Worm (Caenorhabditis elegans) whole organism, L1 larva: ENCODE results near the gene Y17G7B.23.
A peak's percentile ranks its signal among the peaks of the same experiment; 100 is the strongest.

ENCODE experiments used
- C04F5.9 ChIP-seq: sonication (generic microtip); optimal IDR thresholded peaks from 2 replicates; lab custom pipeline; 2016; ENCODE audit warnings: missing genetic modification characterization, missing compliant biosample characterization
- C16A3.4 ChIP-seq: fragments of 150-350 bp; optimal IDR thresholded peaks from 2 replicates; lab custom pipeline; 2014; ENCODE audit warnings: missing biosample characterization, missing genetic modification characterization
- aly-2 ChIP-seq: fragments of 150-350 bp; optimal IDR thresholded peaks from 2 replicates; lab custom pipeline; 2014; ENCODE audit warnings: missing biosample characterization, missing genetic modification characterization
- blmp-1 ChIP-seq: fragments of 150-350 bp; optimal IDR thresholded peaks from 2 replicates; lab custom pipeline; 2014; ENCODE audit warnings: missing biosample characterization, missing genetic modification characterization
- ceh-8 ChIP-seq: fragments of 200-800 bp; sonication (Bioruptor generic); optimal IDR thresholded peaks from 2 replicates; lab custom pipeline; 2018; ENCODE audit warnings: mild to moderate bottlenecking, missing genetic modification characterization, moderate library complexity, missing compliant biosample characterization
- ceh-82 ChIP-seq, 3 experiments: fragments of 150-350 bp in 1 of 3; sonication (generic microtip) in 2 of 3; optimal IDR thresholded peaks; 2 replicates each; lab custom pipeline; 2014 to 2017; ENCODE audit warnings: missing biosample characterization in 3 of 3, missing genetic modification characterization in 3 of 3
- ceh-90 ChIP-seq: sonication (generic microtip); optimal IDR thresholded peaks from 2 replicates; lab custom pipeline; 2016; ENCODE audit warnings: missing genetic modification characterization, missing compliant biosample characterization
- dpl-1 ChIP-seq, 3 experiments: fragments of 150-350 bp in 2 of 3; sonication (generic microtip) in 1 of 3; optimal IDR thresholded peaks; 2 replicates each; lab custom pipeline; 2014 to 2017; ENCODE audit warnings: missing biosample characterization in 3 of 3, missing genetic modification characterization in 3 of 3, missing genetic modification reagents in 3 of 3
- dsc-1 ChIP-seq: sonication (generic microtip); optimal IDR thresholded peaks from 2 replicates; lab custom pipeline; 2016; ENCODE audit warnings: mild to moderate bottlenecking, missing genetic modification characterization, missing compliant biosample characterization
- efl-1 ChIP-seq, 4 experiments: fragments of 150-350 bp; optimal IDR thresholded peaks in 3 of 4; peaks in 1 of 4; 1 replicate in 1 of 4; 2 replicates in 3 of 4; lab custom pipeline; 2014; ENCODE audit warnings: missing biosample characterization in 2 of 4, missing genetic modification characterization in 2 of 4, missing genetic modification reagents in 2 of 4
- efl-3 ChIP-seq: fragments of 200-800 bp; sonication (Bioruptor generic); optimal IDR thresholded peaks from 2 replicates; lab custom pipeline; 2018; ENCODE audit warnings: mild to moderate bottlenecking, missing genetic modification characterization, missing compliant biosample characterization
- egl-13 ChIP-seq: sonication (generic microtip); optimal IDR thresholded peaks from 2 replicates; lab custom pipeline; 2016; ENCODE audit warnings: missing genotype, missing genetic modification reagents, missing genetic modification characterization, missing compliant biosample characterization
- egl-27 ChIP-seq, 2 experiments: fragments of 150-350 bp in 1 of 2; sonication (generic microtip); optimal IDR thresholded peaks; 3 replicates each; lab custom pipeline; 2017 to 2018; ENCODE audit warnings: missing biosample characterization in 2 of 2, missing genetic modification characterization in 2 of 2, missing genetic modification reagents in 2 of 2
- elt-2 ChIP-seq: sonication (generic microtip); optimal IDR thresholded peaks from 2 replicates; lab custom pipeline; 2016; ENCODE audit warnings: missing genetic modification characterization, mild to moderate bottlenecking, inconsistent platforms, missing compliant biosample characterization, missing genetic modification reagents
- fkh-10 ChIP-seq: sonication (generic microtip); optimal IDR thresholded peaks from 2 replicates; lab custom pipeline; 2017; ENCODE audit warnings: missing biosample characterization, missing genetic modification reagents, missing genetic modification characterization
- fkh-8 ChIP-seq: sonication (generic microtip); optimal IDR thresholded peaks from 2 replicates; lab custom pipeline; 2016; ENCODE audit warnings: mild to moderate bottlenecking, missing genetic modification characterization, missing compliant biosample characterization
- irx-1 ChIP-seq: sonication (generic microtip); optimal IDR thresholded peaks from 2 replicates; lab custom pipeline; 2016; ENCODE audit warnings: missing genetic modification characterization, missing compliant biosample characterization
- isw-1 ChIP-seq: fragments of 200-800 bp; sonication (Bioruptor generic); IDR thresholded peaks from 2 replicates; pipeline ENCODE4 v1.3.6; 2022; ENCODE audit warnings: missing genetic modification characterization, missing compliant biosample characterization
- lin-13 ChIP-seq: fragments of 150-350 bp; optimal IDR thresholded peaks from 2 replicates; lab custom pipeline; 2014; ENCODE audit warnings: missing biosample characterization, missing genetic modification reagents, missing genetic modification characterization
- lin-15B ChIP-seq: fragments of 150-350 bp; sonication (generic microtip); optimal IDR thresholded peaks from 3 replicates; lab custom pipeline; 2014; ENCODE audit warnings: missing biosample characterization, missing genetic modification characterization
- lin-35 ChIP-seq, 2 experiments: fragments of 150-350 bp; optimal IDR thresholded peaks; 2 replicates each; lab custom pipeline; 2014; ENCODE audit warnings: missing biosample characterization in 2 of 2, missing genetic modification characterization in 2 of 2, missing genetic modification reagents in 2 of 2
- lin-39 ChIP-seq: fragments of 150-350 bp; optimal IDR thresholded peaks from 2 replicates; lab custom pipeline; 2014; ENCODE audit warnings: missing biosample characterization, missing genetic modification reagents, missing genetic modification characterization
- lir-3 ChIP-seq: sonication (generic microtip); optimal IDR thresholded peaks from 2 replicates; lab custom pipeline; 2016; ENCODE audit warnings: mild to moderate bottlenecking, missing genetic modification characterization, moderate library complexity, missing compliant biosample characterization; ENCODE audit not compliant: poor library complexity
- mef-2 ChIP-seq: fragments of 150-350 bp; optimal IDR thresholded peaks from 2 replicates; lab custom pipeline; 2014; ENCODE audit warnings: missing biosample characterization, missing genetic modification characterization
- nhr-11 ChIP-seq: fragments of 150-350 bp; optimal IDR thresholded peaks from 2 replicates; lab custom pipeline; 2014; ENCODE audit warnings: missing biosample characterization, missing genetic modification characterization
- nhr-19 ChIP-seq: fragments of 200-800 bp; sonication (Bioruptor generic); conservative IDR thresholded peaks from 2 replicates; pipeline ENCODE4 v1.3.6; 2022; ENCODE audit warnings: missing genetic modification characterization, missing compliant biosample characterization
- nhr-20 ChIP-seq: sonication (generic microtip); optimal IDR thresholded peaks from 2 replicates; lab custom pipeline; 2016; ENCODE audit warnings: mild to moderate bottlenecking, missing genetic modification characterization, missing compliant biosample characterization
- nhr-28 ChIP-seq: fragments of 150-350 bp; optimal IDR thresholded peaks from 2 replicates; lab custom pipeline; 2014; ENCODE audit warnings: missing biosample characterization, missing genetic modification characterization
- nhr-71 ChIP-seq: sonication (generic microtip); optimal IDR thresholded peaks from 2 replicates; lab custom pipeline; 2016; ENCODE audit warnings: mild to moderate bottlenecking, missing genetic modification characterization, moderate library complexity, missing compliant biosample characterization
- nhr-76 ChIP-seq: sonication (generic microtip); optimal IDR thresholded peaks from 2 replicates; lab custom pipeline; 2017; ENCODE audit warnings: missing biosample characterization, missing genetic modification characterization
- nhr-77 ChIP-seq: fragments of 150-350 bp; optimal IDR thresholded peaks from 2 replicates; lab custom pipeline; 2014; ENCODE audit warnings: missing biosample characterization, missing genetic modification characterization
- nhr-84 ChIP-seq: sonication (generic microtip); optimal IDR thresholded peaks from 2 replicates; lab custom pipeline; 2017; ENCODE audit warnings: missing biosample characterization, missing genetic modification characterization
- nhr-90 ChIP-seq: sonication (generic microtip); optimal IDR thresholded peaks from 2 replicates; lab custom pipeline; 2016; ENCODE audit warnings: mild to moderate bottlenecking, missing genetic modification characterization, missing compliant biosample characterization; ENCODE audit not compliant: poor library complexity
- pax-3 ChIP-seq: fragments of 200-800 bp; sonication (Bioruptor generic); optimal IDR thresholded peaks from 2 replicates; lab custom pipeline; 2018; ENCODE audit warnings: mild to moderate bottlenecking, missing genetic modification characterization, moderate library complexity, missing compliant biosample characterization
- rnt-1 ChIP-seq: sonication (generic microtip); optimal IDR thresholded peaks from 2 replicates; lab custom pipeline; 2016; ENCODE audit warnings: mild to moderate bottlenecking, missing genetic modification characterization, moderate library complexity, missing compliant biosample characterization
- skn-1 ChIP-seq: fragments of 150-350 bp; optimal IDR thresholded peaks from 2 replicates; lab custom pipeline; 2014; ENCODE audit warnings: missing biosample characterization, missing genetic modification characterization
- swsn-7 ChIP-seq: sonication (generic microtip); optimal IDR thresholded peaks from 2 replicates; lab custom pipeline; 2016; ENCODE audit warnings: missing genetic modification characterization, missing compliant biosample characterization
- tbx-2 ChIP-seq: sonication (generic microtip); optimal IDR thresholded peaks from 2 replicates; lab custom pipeline; 2016; ENCODE audit warnings: missing genetic modification characterization, missing compliant biosample characterization
- unc-30 ChIP-seq: sonication (generic microtip); optimal IDR thresholded peaks from 2 replicates; lab custom pipeline; 2017; ENCODE audit warnings: missing biosample characterization, missing genetic modification characterization
- unc-62 ChIP-seq: fragments of 150-350 bp; optimal IDR thresholded peaks from 2 replicates; lab custom pipeline; 2014; ENCODE audit warnings: missing biosample characterization, missing genetic modification reagents, missing genetic modification characterization
- unc-86 ChIP-seq: sonication (generic microtip); optimal IDR thresholded peaks from 2 replicates; lab custom pipeline; 2016; ENCODE audit warnings: missing genetic modification characterization, missing compliant biosample characterization
- unc-98 ChIP-seq: fragments of 200-800 bp; sonication (Bioruptor generic); IDR thresholded peaks from 2 replicates; pipeline ENCODE4 v1.3.6; 2022; ENCODE audit warnings: missing genetic modification characterization, missing compliant biosample characterization
- zag-1 ChIP-seq: fragments of 150-350 bp; optimal IDR thresholded peaks from 2 replicates; lab custom pipeline; 2014; ENCODE audit warnings: missing biosample characterization, missing genetic modification characterization
- ztf-11 ChIP-seq, 2 experiments: sonication (generic microtip); optimal IDR thresholded peaks; 2 replicates each; lab custom pipeline; 2016 to 2017; ENCODE audit warnings: missing genetic modification characterization in 2 of 2, missing biosample characterization in 1 of 2, missing compliant biosample characterization in 1 of 2

Y17G7B.23 gene

DNA sequence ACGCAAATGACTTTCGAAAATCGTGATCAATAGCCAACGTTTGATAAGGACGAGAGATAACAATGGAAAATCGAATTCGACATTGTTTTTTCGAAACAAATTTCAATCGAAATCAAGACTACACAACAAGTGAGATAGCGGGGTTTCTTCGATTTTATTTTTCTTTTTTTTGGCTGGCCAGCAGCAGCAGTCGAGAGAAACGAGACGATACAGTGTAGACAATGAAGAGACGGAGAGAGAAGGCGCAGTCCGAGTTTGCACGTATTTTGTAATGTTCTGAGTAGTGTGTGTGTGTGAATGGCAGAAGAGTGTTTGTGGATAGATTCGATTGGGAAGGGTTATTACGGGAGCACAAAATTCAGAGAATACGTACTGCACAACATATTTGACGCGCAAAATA lies 41.2 kb downstream of the Y17G7B.23 start (continued):
- TF ChIP-seq nhr-28 (tag; lab: Kevin White, UChicago) (no peak), ceh-8 (GFP tag; lab: Kevin White, UChicago) (no peak), efl-3 (no peak), nhr-76 (tag; lab: Kevin White, UChicago) (no peak)

DNA sequence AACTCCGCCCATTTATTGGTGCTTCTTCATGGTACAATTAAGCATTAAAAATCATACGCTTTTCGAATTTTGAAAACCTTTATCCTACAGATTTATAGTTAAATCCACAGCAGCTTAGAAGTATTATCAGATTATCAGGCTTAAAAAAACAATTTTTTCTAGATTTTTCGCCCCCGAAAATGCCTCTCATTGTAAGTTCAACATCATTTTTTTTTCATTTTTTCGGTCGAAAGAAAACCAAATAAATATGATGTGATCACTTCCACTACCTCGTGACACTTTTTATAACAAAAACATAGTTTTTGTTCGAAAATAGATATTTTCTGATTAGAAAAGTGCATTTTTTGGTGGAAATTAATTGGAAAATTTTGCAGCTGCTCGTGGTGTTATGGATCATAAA lies 42.1 kb downstream of the Y17G7B.23 start:
- peak; percentile 33 for TF ChIP-seq dsc-1 (tag; lab: Kevin White, UChicago)
- TF ChIP-seq lin-15B: no peak
- TF ChIP-seq nhr-19 (GFP tag; lab: Robert Waterston, UW): no peak
- TF ChIP-seq efl-1 (optimal IDR thresholded peaks at IDR 0.05; lab: Kevin White, UChicago): no peak
- TF ChIP-seq efl-1 (GFP tag; optimal IDR thresholded peaks at IDR 0.05 in 1 of 2; lab: Kevin White, UChicago): peak in 1 of 2 experiments; percentile 5
- TF ChIP-seq nhr-71 (tag; lab: Kevin White, UChicago): peak; percentile 1
- TF ChIP-seq lin-39: no peak

ce11 chrII:12042108-12042960 lies 43.3 kb downstream of the Y17G7B.23 start, which contains the start of gene ippk-1:
Gene ippk-1 (plus strand): TSS chrII:12042910.
- TF ChIP-seq nhr-90 (tag; lab: Kevin White, UChicago): peak; percentile 48
- no peak for TF ChIP-seq zag-1 (tag; lab: Kevin White, UChicago)
- no peak for TF ChIP-seq aly-2 (tag; lab: Kevin White, UChicago)
- no peak for TF ChIP-seq ceh-8 (GFP tag; lab: Kevin White, UChicago)
- TF ChIP-seq lin-13: peak; percentile 50
- TF ChIP-seq unc-62: no peak
- peak in 1 of 2 experiments; percentile 53 for TF ChIP-seq ztf-11 (tag; optimal IDR thresholded peaks at IDR 0.05; lab: Kevin White, UChicago)
- TF ChIP-seq lin-35 (GFP tag; optimal IDR thresholded peaks at IDR 0.05; lab: Kevin White, UChicago): peak; percentile 64
- TF ChIP-seq irx-1: peak; percentile 53
- peak; percentile 73 for TF ChIP-seq nhr-71 (tag; lab: Kevin White, UChicago)
- TF ChIP-seq nhr-77: peak; percentile 29
- no peak for TF ChIP-seq efl-3
- TF ChIP-seq skn-1 (tag; lab: Kevin White, UChicago): peak; percentile 63
- peak; percentile 58 for TF ChIP-seq ceh-90 (tag; lab: Kevin White, UChicago)
- TF ChIP-seq nhr-20 (tag; lab: Kevin White, UChicago): peak; percentile 54
- no peak for TF ChIP-seq C04F5.9 (tag; lab: Kevin White, UChicago)
- TF ChIP-seq nhr-19 (GFP tag; lab: Robert Waterston, UW): peak; percentile 57
- peak; percentile 50 for TF ChIP-seq lir-3 (tag; lab: Kevin White, UChicago)
- no peak for TF ChIP-seq unc-30 (tag; lab: Kevin White, UChicago)
- TF ChIP-seq nhr-76 (tag; lab: Kevin White, UChicago): no peak
- peak; percentile 16 to 46 (median 39) for TF ChIP-seq dpl-1 (GFP tag; optimal IDR thresholded peaks at IDR 0.05; lab: Kevin White, UChicago)
- peak; percentile 41 for TF ChIP-seq lin-15B
- peak; percentile 38 for TF ChIP-seq elt-2 (tag; lab: Kevin White, UChicago)
- peak; percentile 64 for TF ChIP-seq blmp-1 (tag; lab: Kevin White, UChicago)
- TF ChIP-seq fkh-10 (GFP tag; lab: Kevin White, UChicago): peak; percentile 38
- TF ChIP-seq unc-86 (tag; lab: Kevin White, UChicago): peak; percentile 71
- peak; percentile 61 for TF ChIP-seq tbx-2
- peak; percentile 65 for TF ChIP-seq isw-1
- TF ChIP-seq unc-98 (GFP tag; lab: Robert Waterston, UW): peak; percentile 77
- TF ChIP-seq fkh-8 (tag; lab: Kevin White, UChicago): peak; percentile 92
- peak; percentile 56 to 62 for TF ChIP-seq efl-1 (optimal IDR thresholded peaks at IDR 0.05; lab: Kevin White, UChicago)
- TF ChIP-seq efl-1 (GFP tag; optimal IDR thresholded peaks at IDR 0.05 in 1 of 2; lab: Kevin White, UChicago): peak; percentile 48 to 93
- TF ChIP-seq dsc-1 (tag; lab: Kevin White, UChicago): peak; percentile 25
- no peak for TF ChIP-seq nhr-11 (tag; lab: Kevin White, UChicago)
- TF ChIP-seq nhr-84 (tag; lab: Kevin White, UChicago): peak; percentile 17
- TF ChIP-seq mef-2 (tag; lab: Kevin White, UChicago): no peak
- peak in 2 of 3 experiments; percentile 34 to 47 for TF ChIP-seq ceh-82 (tag; optimal IDR thresholded peaks at IDR 0.05; lab: Kevin White, UChicago)
- peak; percentile 80 for TF ChIP-seq rnt-1
- TF ChIP-seq egl-27 (tag; optimal IDR thresholded peaks at IDR 0.05; lab: Kevin White, UChicago): no peak
- peak; percentile 44 for TF ChIP-seq C16A3.4 (tag; lab: Kevin White, UChicago)
- TF ChIP-seq egl-13: peak; percentile 67
- TF ChIP-seq pax-3: peak; percentile 80
- no peak for TF ChIP-seq nhr-28 (tag; lab: Kevin White, UChicago)
- peak; percentile 51 for TF ChIP-seq swsn-7 (tag; lab: Kevin White, UChicago)
